Worm (Caenorhabditis elegans): ENCODE results near the gene col-142.

The col-142 gene

ce11 chrV:6783044-6783625, 47.8 kb upstream of the col-142 start (continued):
- no peak for TF ChIP-seq lin-35 (GFP tag; optimal IDR thresholded peaks at IDR 0.05)
- TF ChIP-seq xnd-1 (tag; optimal IDR thresholded peaks at IDR 0.05) = peak; percentile 50
- TF ChIP-seq madf-3 (GFP tag; IDR thresholded peaks at IDR 0.05) = peak; percentile 70; the same call in 1 of the 2 replicates
- peak; percentile 46 for TF ChIP-seq lin-54 (GFP tag; optimal IDR thresholded peaks at IDR 0.05)
- TF ChIP-seq attf-6 (GFP tag; IDR thresholded peaks at IDR 0.05) = peak; percentile 65; the same call in 1 of the 2 replicates
- TF ChIP-seq B0336.3 (GFP tag; IDR thresholded peaks at IDR 0.05) = peak; percentile 93
- TF ChIP-seq ceh-100 (GFP tag; IDR thresholded peaks at IDR 0.05) = 0 out of 2 replicates have a peak, but pooled peaks have one; percentile 28
- TF ChIP-seq snpc-4 (GFP tag; optimal IDR thresholded peaks at IDR 0.05) = peak; percentile 60
- peak in 1 of 4 experiments; percentile 44 for TF ChIP-seq snpc-4 (tag; optimal IDR thresholded peaks at IDR 0.05)
- TF ChIP-seq rcor-1 (GFP tag; IDR thresholded peaks at IDR 0.05) = peak; percentile 45; the same call in 1 of the 2 replicates
- TF ChIP-seq F37B4.10 (GFP tag; IDR thresholded peaks at IDR 0.05) = no peak
- TF ChIP-seq die-1 (tag; optimal IDR thresholded peaks at IDR 0.05) = peak; percentile 34
- peak; percentile 79 for TF ChIP-seq madf-6 (GFP tag; IDR thresholded peaks at IDR 0.05)
- peak; percentile 57 for TF ChIP-seq lsl-1 (GFP tag; optimal IDR thresholded peaks at IDR 0.05)
- peak; percentile 75 for TF ChIP-seq tlf-1 (GFP tag; optimal IDR thresholded peaks at IDR 0.05)
- peak; percentile 45 for TF ChIP-seq D2030.7 (GFP tag; IDR thresholded peaks at IDR 0.05)
- peak; percentile 81; the same call in 1 of the 2 replicates for TF ChIP-seq lin-26 (GFP tag; IDR thresholded peaks at IDR 0.05)
- TF ChIP-seq ama-1 (optimal IDR thresholded peaks at IDR 0.05) = no peak
- TF ChIP-seq ama-1 (GFP tag; optimal IDR thresholded peaks at IDR 0.05) = peak in 1 of 2 experiments; percentile 69

- TF ChIP-seq ZK185.1 (tag; optimal IDR thresholded peaks at IDR 0.05; ENCODE audit: poor library complexity, severe bottlenecking) = peak; percentile 78
- peak; percentile 28 for TF ChIP-seq ceh-27 (GFP tag; optimal IDR thresholded peaks at IDR 0.05)
- TF ChIP-seq xnd-1 (tag; optimal IDR thresholded peaks at IDR 0.05) = peak; percentile 96
- TF ChIP-seq nhr-90 (tag; optimal IDR thresholded peaks at IDR 0.05) = no peak
- no peak for TF ChIP-seq Y56A3A.18 (GFP tag; IDR thresholded peaks at IDR 0.05)
- peak; percentile 92 for TF ChIP-seq D2030.7 (GFP tag; IDR thresholded peaks at IDR 0.05)
- TF ChIP-seq pbrm-1 (GFP tag; IDR thresholded peaks at IDR 0.05) = peak; percentile 49; the same call in 1 of the 2 replicates
- no peak for TF ChIP-seq Y53F4B.3 (GFP tag; IDR thresholded peaks at IDR 0.05)
- no peak for TF ChIP-seq ccch-3 (GFP tag; optimal IDR thresholded peaks at IDR 0.05)
- no peak for TF ChIP-seq snpc-4 (GFP tag; optimal IDR thresholded peaks at IDR 0.05)
- TF ChIP-seq snpc-4 (tag; optimal IDR thresholded peaks at IDR 0.05) = peak in 2 of 4 experiments; percentile 50 to 55
- TF ChIP-seq athp-1 (tag; optimal IDR thresholded peaks at IDR 0.05) = no peak
- TF ChIP-seq zfh-2 (GFP tag; conservative IDR thresholded peaks at IDR 0.05) = no peak
- TF ChIP-seq rec-8 (tag; optimal IDR thresholded peaks at IDR 0.05) = peak in 1 of 2 experiments; percentile 4
- TF ChIP-seq let-526 (GFP tag; IDR thresholded peaks at IDR 0.05) = no peak
- TF ChIP-seq ztf-6 (GFP tag; IDR thresholded peaks at IDR 0.05) = no peak
- no peak for TF ChIP-seq ztf-26 (tag; optimal IDR thresholded peaks at IDR 0.05)
- TF ChIP-seq snpc-3.4 (tag; optimal IDR thresholded peaks at IDR 0.05) = peak; percentile 89
- no peak for TF ChIP-seq F22D6.2 (tag; optimal IDR thresholded peaks at IDR 0.05)
- no peak for TF ChIP-seq egrh-3 (GFP tag; IDR thresholded peaks at IDR 0.05)
- 0 out of 2 replicates have a peak, but pooled peaks have one; percentile 18 for TF ChIP-seq hmg-20 (GFP tag; IDR thresholded peaks at IDR 0.05)
- TF ChIP-seq Y79H2A.3 (GFP tag; conservative IDR thresholded peaks at IDR 0.05) = peak; percentile 61
- TF ChIP-seq lin-35 (GFP tag; optimal IDR thresholded peaks at IDR 0.05) = peak; percentile 40 to 83 (median 47)
- TF ChIP-seq F33H1.4 (GFP tag; IDR thresholded peaks at IDR 0.05) = peak; percentile 72
- TF ChIP-seq F49E8.2 (tag; optimal IDR thresholded peaks at IDR 0.05; ENCODE audit: insufficient read depth) = no peak
- TF ChIP-seq snpc-1.3 (tag; optimal IDR thresholded peaks at IDR 0.05; ENCODE audit: insufficient read depth) = peak; percentile 27
- TF ChIP-seq lir-1 (GFP tag; conservative IDR thresholded peaks at IDR 0.05) = peak; percentile 43; the same call in 1 of the 2 replicates
- no peak for TF ChIP-seq F37B4.10 (GFP tag; IDR thresholded peaks at IDR 0.05)
- peak; percentile 65 for TF ChIP-seq ekl-4 (GFP tag; IDR thresholded peaks at IDR 0.05)
- no peak for TF ChIP-seq ceh-40 (GFP tag; IDR thresholded peaks at IDR 0.05)
- peak; percentile 97 for TF ChIP-seq madf-6 (GFP tag; IDR thresholded peaks at IDR 0.05)
- peak; percentile 70 for TF ChIP-seq unc-130 (GFP tag; optimal IDR thresholded peaks at IDR 0.05)
Measured at ce11 chrV:6784853-6785492, 46.0 kb upstream of the col-142 start, which contains the start of the genes spn-4 and spe-39. Gene spn-4, minus strand, starts transcription at chrV:6784903. Gene spe-39, plus strand, starts transcription at chrV:6785451.

All from whole organism, young adult.